Fruit fly (Drosophila melanogaster) S2 (cell line): ENCODE data around the gene CG15046.

ENCODE experiments used
- CG8478 ChIP-seq: fragments of >200 bp; optimal IDR thresholded peaks from 2 replicates; lab custom pipeline; 2018
- CTCF ChIP-seq, 2 experiments: fragments of >200 bp; optimal IDR thresholded peaks; 2 replicates each; lab custom pipeline; 2018

Gene CG15046

DNA sequence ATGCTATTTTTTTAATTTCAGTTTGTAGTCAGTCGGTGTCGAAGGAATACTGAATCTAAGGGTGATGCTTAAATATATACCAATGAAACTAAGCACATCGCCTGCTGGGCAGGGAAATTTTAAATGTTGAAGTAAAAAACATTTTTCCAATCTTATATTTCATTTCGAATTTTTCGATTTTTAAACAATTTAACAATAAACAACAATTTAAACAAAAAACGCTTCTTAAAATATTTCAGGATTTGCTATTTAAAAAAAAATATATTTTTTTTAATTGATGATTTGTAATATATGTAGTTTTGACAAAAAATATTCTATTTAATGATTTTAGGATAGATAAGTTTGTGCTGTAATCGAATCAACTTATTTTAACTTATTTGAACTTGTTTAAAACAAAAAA is 25.3 kb upstream of the CG15046 start, which contains the start of gene CG6470:
CG6470 (minus strand) TSS at position 101 of the 400 bp plus-strand sequence.
- no peak for TF ChIP-seq CTCF (optimal IDR thresholded peaks at IDR 0.05; lab: Kevin White, UChicago)
- no peak for TF ChIP-seq CG8478 (lab: Kevin White, UChicago)

DNA sequence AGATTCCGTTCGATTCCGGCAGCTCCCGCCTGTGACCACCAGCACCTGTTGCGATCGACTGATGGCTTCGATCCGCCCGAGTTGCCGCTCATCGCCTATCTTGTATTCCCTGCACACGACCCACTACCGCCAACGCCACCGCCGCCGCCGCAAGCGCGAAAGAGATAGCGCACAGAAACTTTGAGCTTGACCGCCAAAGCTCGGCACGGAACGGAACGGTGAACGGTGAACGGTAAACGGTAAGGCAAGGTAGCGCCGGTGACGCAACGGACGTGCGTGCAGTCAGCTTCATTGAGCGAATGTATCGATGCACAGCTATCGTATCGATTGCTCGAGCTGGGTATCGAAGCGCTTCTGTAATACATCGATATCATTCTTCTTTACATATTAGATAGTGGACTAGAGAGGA is 22.9 kb upstream of the CG15046 start, which contains the start of gene Ggt-1:
Ggt-1 (minus strand) TSS at position 251 of the 409 bp plus-strand sequence.
- TF ChIP-seq CTCF (optimal IDR thresholded peaks at IDR 0.05; lab: Kevin White, UChicago), result no peak
- no peak for TF ChIP-seq CG8478 (lab: Kevin White, UChicago)

DNA sequence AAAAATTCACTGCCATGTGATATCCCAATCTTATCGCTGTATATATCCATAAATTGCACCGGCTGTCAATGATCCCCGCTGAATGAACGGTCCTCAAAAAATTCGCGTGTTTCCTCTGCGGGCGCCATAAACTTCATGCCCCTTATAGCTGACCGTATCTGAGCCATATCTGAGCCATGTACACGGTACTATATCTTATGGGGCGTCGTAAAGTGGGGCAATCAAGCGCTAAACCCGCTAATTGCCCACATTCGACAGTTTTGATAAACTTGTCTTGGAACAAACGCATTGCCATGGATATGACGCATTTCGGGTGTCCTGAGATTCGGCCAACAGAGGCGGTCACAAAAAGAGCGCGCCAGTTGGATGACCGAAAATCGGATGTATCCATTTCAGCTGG is 21.5 kb upstream of the CG15046 start:
- TF ChIP-seq CG8478 (lab: Kevin White, UChicago) (no peak), CTCF (optimal IDR thresholded peaks at IDR 0.05; lab: Kevin White, UChicago) (no peak)

DNA sequence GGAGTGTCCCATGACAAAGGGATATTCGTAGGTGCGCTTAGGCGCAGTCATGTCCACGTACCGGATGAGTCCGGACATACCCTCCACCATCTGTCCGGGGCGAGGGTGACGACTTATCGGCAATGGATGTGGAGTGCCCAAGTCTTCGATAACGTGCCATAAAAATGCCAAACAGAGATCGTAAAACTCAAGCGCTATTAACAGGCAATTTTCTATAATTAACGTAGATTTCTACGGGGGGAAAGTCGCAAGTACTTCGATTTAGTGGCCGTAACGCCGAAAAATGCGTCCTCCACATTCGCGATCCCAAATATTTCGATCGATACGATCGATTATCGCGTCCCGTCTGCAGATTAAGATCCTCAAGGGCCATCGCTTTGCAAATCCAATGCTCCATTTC is 20.0 kb upstream of the CG15046 start:
- TF ChIP-seq CG8478 (lab: Kevin White, UChicago) (no peak), CTCF (optimal IDR thresholded peaks at IDR 0.05; lab: Kevin White, UChicago) (no peak)

DNA sequence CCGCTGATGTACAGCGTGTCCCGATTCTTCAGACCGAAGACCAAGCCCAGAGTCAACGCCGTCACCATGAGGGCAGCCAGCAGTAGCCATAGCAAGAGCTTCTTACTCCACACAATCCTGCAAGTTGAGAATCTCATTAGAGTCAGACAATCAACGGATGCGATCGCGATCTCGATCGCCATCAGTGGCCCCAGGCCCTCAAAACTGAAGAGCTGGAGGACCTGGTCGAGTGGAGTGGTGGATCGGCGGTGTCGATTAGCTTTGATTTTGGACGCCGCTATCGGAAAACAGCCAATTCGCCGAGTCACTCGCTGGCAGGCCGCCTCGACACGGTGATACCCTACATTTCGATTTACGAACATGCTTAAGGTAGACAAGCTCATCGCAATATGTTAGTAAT is 19.1 kb upstream of the CG15046 start:
- TF ChIP-seq CG8478 (lab: Kevin White, UChicago) (no peak), CTCF (optimal IDR thresholded peaks at IDR 0.05; lab: Kevin White, UChicago) (no peak)

DNA sequence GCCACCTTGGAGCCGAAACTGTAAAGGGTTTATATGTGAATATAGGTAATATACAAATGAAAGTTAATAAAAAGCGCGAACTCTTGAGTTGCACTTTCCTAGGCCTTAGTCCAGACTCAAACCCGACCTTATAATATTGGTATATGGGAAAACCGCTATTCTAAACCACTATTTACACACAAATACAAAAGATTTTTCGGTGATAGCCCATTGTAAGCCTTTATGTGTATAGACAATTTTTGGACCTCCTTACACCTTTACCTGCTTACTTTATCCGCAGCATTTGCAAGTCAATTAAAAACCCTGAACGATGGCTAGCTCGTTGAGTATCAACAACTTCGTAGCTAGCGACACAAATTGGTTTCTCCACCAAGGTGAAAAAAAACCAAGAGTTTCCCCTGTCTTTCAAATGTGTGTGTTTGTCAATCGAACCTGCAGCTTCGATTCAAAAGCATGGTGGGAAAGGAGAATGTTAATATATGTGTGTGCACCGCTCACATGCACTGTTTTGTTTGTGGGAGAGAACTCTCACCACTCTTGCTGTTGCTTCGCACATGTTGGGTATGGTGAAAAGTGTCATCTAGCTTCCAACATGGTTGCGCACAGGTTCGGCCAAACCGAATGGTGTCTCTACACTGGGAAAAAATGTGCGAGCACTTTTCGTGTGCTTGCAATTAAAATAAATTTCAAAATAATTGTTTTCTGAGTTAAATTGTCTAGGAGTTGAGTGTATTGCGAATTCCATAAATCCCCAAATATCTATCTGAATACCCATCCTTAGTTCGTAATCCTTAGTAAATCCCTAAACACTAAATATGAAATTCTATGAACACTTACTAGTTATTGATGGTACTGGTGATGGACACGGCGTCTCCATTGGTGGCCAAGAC is 17.5 kb upstream of the CG15046 start:
- TF ChIP-seq CTCF (optimal IDR thresholded peaks at IDR 0.05; lab: Kevin White, UChicago), result no peak
- TF ChIP-seq CG8478 (lab: Kevin White, UChicago), result no peak

DNA sequence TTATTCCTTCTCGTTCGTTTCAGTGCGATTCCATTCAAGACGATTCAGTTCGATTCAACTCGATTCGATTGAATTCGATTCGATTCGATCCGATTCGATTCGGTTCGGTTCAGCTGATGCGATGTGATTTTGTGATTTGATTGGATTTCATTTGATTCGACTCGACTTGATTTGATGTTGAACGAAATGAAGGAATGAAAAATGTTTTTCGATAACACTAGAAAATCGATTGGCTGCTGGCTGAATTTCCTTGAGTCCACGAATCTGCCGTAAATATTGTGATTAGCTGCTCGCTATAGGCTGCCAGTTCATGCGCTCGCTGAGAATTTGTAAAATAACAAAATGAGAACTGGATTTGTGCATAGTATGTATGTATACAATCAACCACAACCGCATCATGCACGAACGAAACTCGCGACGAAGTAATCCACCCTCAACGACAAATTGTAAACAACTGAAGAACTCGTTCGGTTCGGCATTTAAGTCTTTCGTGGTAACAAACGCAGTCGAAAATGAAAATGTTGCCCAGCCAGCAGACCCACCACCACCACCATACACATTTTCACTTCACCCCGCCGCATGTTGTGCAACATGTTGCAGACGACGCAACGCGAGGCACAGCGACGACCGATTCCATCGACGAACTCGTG is 15.7 kb upstream of the CG15046 start, which contains the start of gene Wnt5:
Wnt5 (minus strand) TSS at position 458 of the 650 bp plus-strand sequence.
- no peak for TF ChIP-seq CG8478 (lab: Kevin White, UChicago)
- no peak for TF ChIP-seq CTCF (optimal IDR thresholded peaks at IDR 0.05; lab: Kevin White, UChicago)

DNA sequence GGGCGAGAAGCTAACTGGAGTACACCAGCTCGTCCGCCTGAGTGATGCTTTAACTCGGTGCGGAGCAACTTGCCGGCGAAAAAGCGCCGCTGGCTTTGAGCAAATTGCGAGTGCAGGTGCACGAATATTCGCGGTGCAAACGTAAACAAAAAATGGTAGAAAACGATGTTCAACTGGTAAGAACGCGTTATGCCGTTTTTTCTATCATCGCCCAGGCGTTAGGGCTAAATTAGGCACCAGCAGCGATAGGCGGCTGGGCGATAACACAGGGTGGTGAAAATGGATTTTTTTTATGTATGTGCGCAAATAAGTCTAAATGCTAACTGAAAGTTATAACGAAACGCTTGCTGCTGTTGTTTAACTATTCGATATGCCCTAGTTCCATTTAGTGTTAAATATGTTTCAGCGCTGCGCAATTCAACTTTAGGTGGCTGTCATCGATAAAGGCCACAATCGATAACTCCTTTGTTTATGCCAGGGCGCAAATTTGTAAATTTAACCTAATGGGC is 10.3 kb upstream of the CG15046 start, which contains the start of the genes Pgant7 and Xrcc2:
Pgant7 (minus strand) TSS at position 308 of the 509 bp plus-strand sequence.
Xrcc2 (plus strand) TSS at position 449 of the 509 bp plus-strand sequence.
- TF ChIP-seq CTCF (optimal IDR thresholded peaks at IDR 0.05; lab: Kevin White, UChicago) (no peak), CG8478 (lab: Kevin White, UChicago) (no peak)

DNA sequence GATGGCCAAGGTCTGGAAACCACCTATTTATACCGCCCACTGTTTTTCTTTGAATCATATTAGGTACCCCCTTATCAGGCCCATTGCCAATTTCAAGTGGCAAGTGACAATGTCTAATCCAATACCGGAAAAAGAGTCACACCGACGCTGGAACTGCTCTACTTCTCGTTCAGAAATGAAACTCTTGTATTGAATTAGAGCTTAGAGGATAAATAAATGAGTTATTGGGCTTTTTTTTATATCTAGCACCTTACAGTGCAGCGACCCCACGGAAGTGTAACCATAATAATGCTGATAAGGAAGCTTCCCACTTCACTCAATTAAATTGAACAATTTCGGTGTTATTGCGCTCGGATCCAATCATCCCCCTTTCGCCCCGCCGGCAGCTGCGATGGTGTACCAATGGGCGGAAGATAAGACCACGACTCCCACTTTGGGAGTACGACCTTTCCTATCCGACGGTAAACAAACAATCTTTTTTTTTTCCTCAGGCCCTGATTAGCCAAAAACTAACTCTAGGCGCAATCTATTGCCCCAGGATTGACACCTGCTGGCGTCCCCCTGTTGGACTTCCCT is 4.8 kb upstream of the CG15046 start, which contains the start of gene CG15043:
CG15043 (minus strand) TSS at position 4 of the 576 bp plus-strand sequence.
- TF ChIP-seq CTCF (optimal IDR thresholded peaks at IDR 0.05; lab: Kevin White, UChicago) (no peak), CG8478 (lab: Kevin White, UChicago) (no peak)

DNA sequence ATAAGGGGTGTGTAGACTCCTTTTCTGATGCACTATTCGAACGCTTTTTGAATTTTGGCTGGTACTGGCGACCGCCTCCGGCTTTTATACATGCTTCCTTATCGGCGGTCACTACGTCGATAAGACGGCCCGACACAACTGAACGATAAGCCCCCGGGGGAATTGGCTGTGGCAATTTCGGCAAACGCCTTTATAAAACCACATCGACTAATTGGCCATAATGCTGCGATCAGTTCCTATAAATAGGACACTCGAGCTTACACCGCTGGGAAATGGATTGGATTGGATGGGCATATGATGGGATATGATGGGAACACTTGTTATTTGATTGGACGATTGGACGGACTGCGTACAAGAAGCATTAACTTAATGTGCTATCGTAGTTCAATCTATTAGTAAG is 2.5 kb upstream of the CG15046 start, which contains the start of gene CG15044:
CG15044 (minus strand) TSS at position 66 of the 400 bp plus-strand sequence.
- no peak for TF ChIP-seq CG8478 (lab: Kevin White, UChicago)
- no peak for TF ChIP-seq CTCF (optimal IDR thresholded peaks at IDR 0.05; lab: Kevin White, UChicago)

DNA sequence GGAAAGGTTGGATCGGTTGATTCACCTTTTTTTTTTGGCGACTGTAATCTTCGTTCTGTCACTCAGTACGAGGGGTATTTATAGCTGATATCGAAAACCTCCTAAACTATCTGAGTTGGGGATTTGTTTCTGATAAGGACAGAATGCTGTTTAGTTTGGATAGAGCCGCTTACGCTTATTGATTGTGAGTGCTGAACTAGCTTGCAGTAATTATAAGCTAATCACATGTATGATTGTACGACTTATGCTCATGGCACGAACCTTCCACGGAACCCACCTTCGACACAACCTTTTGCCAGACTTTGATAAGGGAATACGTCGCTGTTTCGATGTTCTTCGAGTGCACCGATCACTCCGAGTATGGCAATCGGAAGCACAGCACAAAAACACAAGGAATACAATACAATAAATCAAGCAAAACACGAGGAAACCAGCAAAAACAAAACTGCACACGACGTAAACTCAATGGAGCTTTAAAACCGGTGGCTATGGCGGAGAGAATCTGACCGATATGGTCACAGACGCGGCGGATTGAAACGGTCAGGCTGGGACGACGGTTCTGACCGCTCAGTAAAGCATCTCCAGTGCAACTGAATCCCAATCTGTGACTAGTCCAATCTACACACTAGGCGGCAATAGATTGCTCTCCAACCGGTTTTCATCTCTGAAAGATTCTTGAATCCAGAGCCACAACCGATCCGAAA is 2.9 kb downstream of the CG15046 start, which contains the start of gene psh:
psh (minus strand) TSS at position 566 of the 704 bp plus-strand sequence.
- TF ChIP-seq CG8478 (lab: Kevin White, UChicago), result no peak
- no peak for TF ChIP-seq CTCF (optimal IDR thresholded peaks at IDR 0.05; lab: Kevin White, UChicago)

DNA sequence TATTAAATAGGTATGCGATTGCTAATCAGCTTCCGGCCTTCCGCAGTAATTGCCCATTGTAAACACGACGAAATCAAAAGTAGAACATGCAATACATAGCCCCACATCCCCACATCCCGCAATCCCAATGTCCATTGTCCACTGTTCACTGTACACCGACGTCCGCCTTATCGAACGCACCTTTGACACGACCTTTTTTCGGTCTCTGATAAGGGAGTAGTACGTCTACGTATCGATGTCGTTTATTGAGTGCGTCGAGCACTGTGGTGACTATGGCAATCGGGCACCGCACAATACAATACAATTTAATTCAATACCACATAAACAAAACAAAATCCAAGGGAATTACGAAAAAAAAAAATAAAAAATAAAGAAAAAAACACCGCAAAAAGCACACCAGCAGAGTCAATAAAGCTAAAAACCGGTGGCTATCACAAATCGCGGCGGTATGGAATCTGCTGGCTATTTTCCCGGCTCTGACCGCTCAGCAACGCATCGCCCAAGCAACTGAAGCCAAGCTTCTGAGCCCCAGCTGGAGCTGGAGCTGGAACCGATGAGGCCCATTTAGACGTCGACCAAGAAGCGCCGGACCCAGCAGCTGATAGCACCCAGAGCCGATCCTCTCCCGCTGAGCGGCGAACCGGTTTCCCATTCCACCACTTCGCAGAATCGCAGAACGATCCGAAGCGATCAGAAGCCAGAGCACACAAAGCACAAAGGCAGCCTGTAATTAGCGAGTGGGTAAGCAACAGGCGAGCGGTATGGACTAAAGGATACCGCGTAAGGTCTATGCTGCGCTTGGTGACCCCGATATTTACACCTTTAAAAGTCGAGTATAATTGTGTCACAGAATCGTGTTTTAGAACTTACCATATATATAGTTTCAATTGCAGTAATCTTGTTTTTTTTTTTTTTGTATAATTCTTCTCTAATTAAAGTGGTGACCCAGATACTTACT is 5.9 kb downstream of the CG15046 start, which contains the start of gene Hayan:
Hayan (minus strand) TSS at position 512 of the 958 bp plus-strand sequence.
- TF ChIP-seq CTCF (optimal IDR thresholded peaks at IDR 0.05; lab: Kevin White, UChicago) (no peak), CG8478 (lab: Kevin White, UChicago) (no peak)
